Worm (Caenorhabditis elegans) whole organism, L4 larva: Measurements from ENCODE around the gene fbxa-183.

Experiments used
- ceh-82 ChIP-seq: sonication (generic microtip); optimal IDR thresholded peaks from 2 replicates; lab custom pipeline; 2017; ENCODE audit warnings: missing biosample characterization, missing genetic modification characterization
- mep-1 ChIP-seq: fragments of 150-350 bp; sonication (generic microtip); optimal IDR thresholded peaks from 3 replicates; lab custom pipeline; 2014; ENCODE audit warnings: missing biosample characterization, missing genetic modification characterization
- nhr-237 ChIP-seq: sonication (generic microtip); optimal IDR thresholded peaks from 2 replicates; lab custom pipeline; 2017; ENCODE audit warnings: missing biosample characterization, missing genetic modification characterization
- nhr-42 ChIP-seq: fragments of 200-800 bp; sonication (Bioruptor generic); IDR thresholded peaks from 2 replicates; pipeline ENCODE4 v1.3.6; 2022; ENCODE audit warnings: missing genetic modification characterization, missing compliant biosample characterization
- rbr-2 ChIP-seq: sonication (generic microtip); optimal IDR thresholded peaks from 2 replicates; lab custom pipeline; 2016; ENCODE audit warnings: missing genotype, missing genetic modification characterization, missing compliant biosample characterization
- tra-1 ChIP-seq: fragments of 200-800 bp; sonication (Bioruptor generic); IDR thresholded peaks from 2 replicates; pipeline ENCODE4 v1.3.6; 2022; ENCODE audit warnings: missing genetic modification reagents, missing genetic modification characterization, missing compliant biosample characterization
- zag-1 ChIP-seq: fragments of 150-350 bp; optimal IDR thresholded peaks from 2 replicates; lab custom pipeline; 2014; ENCODE audit warnings: missing biosample characterization, missing genetic modification characterization

ce11 chrV:5820401-5820800 lies 37.8 kb upstream of the fbxa-183 start:
- TF ChIP-seq ceh-82 (tag; lab: Kevin White, UChicago) (no peak), zag-1 (tag; lab: Kevin White, UChicago) (no peak), mep-1 (tag; lab: Kevin White, UChicago) (no peak), nhr-237 (no peak), tra-1 (GFP tag; lab: Robert Waterston, UW) (no peak), nhr-42 (GFP tag; lab: Robert Waterston, UW) (no peak), rbr-2 (no peak)
